Worm (Caenorhabditis elegans) whole organism, young adult: ENCODE data around the gene lips-15.
"Not testable (repeated sequence)": the region's sequence is repeated elsewhere in the genome, so short reads cannot be mapped to it uniquely, and the experiment has no call there.

Experiments
- F23B12.7 ChIP-seq: sonication (generic microtip); optimal IDR thresholded peaks from 2 replicates; lab custom pipeline; 2017; ENCODE audit warnings: missing genetic modification characterization, mild to moderate bottlenecking, missing compliant biosample characterization, antibody characterized with exemption, moderate library complexity; ENCODE audit not compliant: insufficient read depth
- F52B5.7 ChIP-seq: sonication (generic microtip); optimal IDR thresholded peaks from 2 replicates; lab custom pipeline; 2016; ENCODE audit warnings: mild to moderate bottlenecking, missing genetic modification characterization, missing compliant biosample characterization
- F57A8.1 ChIP-seq: fragments of 200-800 bp; sonication (Bioruptor generic); optimal IDR thresholded peaks from 2 replicates; lab custom pipeline; 2018; ENCODE audit warnings: mild to moderate bottlenecking, missing genetic modification characterization, moderate library complexity, missing compliant biosample characterization
- F57C9.4 ChIP-seq: sonication (generic microtip); optimal IDR thresholded peaks from 2 replicates; lab custom pipeline; 2017; ENCODE audit warnings: mild to moderate bottlenecking, missing genetic modification characterization, missing compliant biosample characterization
- K12H6.12 ChIP-seq: fragments of 200-800 bp; sonication (Bioruptor generic); optimal IDR thresholded peaks from 2 replicates; lab custom pipeline; 2018; ENCODE audit warnings: mild to moderate bottlenecking, missing genetic modification characterization, missing compliant biosample characterization
- T07F8.4 ChIP-seq: sonication (generic microtip); optimal IDR thresholded peaks from 2 replicates; lab custom pipeline; 2016; ENCODE audit warnings: mild to moderate bottlenecking, missing genetic modification characterization, moderate library complexity, missing compliant biosample characterization
- Y53G8AR.9 ChIP-seq: fragments of 200-800 bp; sonication (Bioruptor generic); conservative IDR thresholded peaks from 2 replicates; pipeline ENCODE4 v1.3.6; 2022; ENCODE audit warnings: missing genetic modification reagents, missing genetic modification characterization, missing compliant biosample characterization
- Y67H2A.10 ChIP-seq: fragments of 200-800 bp; sonication (Bioruptor generic); conservative IDR thresholded peaks from 2 replicates; pipeline ENCODE4 v1.3.6; 2022; ENCODE audit warnings: missing genetic modification reagents, missing genetic modification characterization, missing compliant biosample characterization
- Y79H2A.3 ChIP-seq: fragments of 200-800 bp; sonication (Bioruptor generic); conservative IDR thresholded peaks from 2 replicates; pipeline ENCODE4 v1.3.6; 2022; ENCODE audit warnings: missing genetic modification reagents, missing genetic modification characterization, missing compliant biosample characterization
- aptf-3 ChIP-seq: fragments of 200-800 bp; sonication (Bioruptor generic); IDR thresholded peaks from 2 replicates; pipeline ENCODE4 v1.3.6; 2022; ENCODE audit warnings: missing genetic modification characterization, missing compliant biosample characterization
- attf-3 ChIP-seq: fragments of 200-800 bp; sonication (Bioruptor generic); conservative IDR thresholded peaks from 2 replicates; pipeline ENCODE4 v1.3.6; 2022; ENCODE audit warnings: missing genetic modification reagents, missing genetic modification characterization, missing compliant biosample characterization
- bed-2 ChIP-seq: fragments of 200-800 bp; sonication (Bioruptor generic); IDR thresholded peaks from 2 replicates; pipeline ENCODE4 v1.3.6; 2022; ENCODE audit warnings: missing genetic modification reagents, missing genetic modification characterization, missing compliant biosample characterization
- ceh-100 ChIP-seq: fragments of 200-800 bp; sonication (Bioruptor generic); IDR thresholded peaks from 2 replicates; pipeline ENCODE4 v1.3.6; 2022; ENCODE audit warnings: missing genetic modification reagents, missing genetic modification characterization, missing compliant biosample characterization
- chd-7 ChIP-seq: sonication (generic microtip); optimal IDR thresholded peaks from 2 replicates; lab custom pipeline; 2016; ENCODE audit warnings: mild to moderate bottlenecking, missing genetic modification characterization, moderate library complexity, missing compliant biosample characterization
- egrh-3 ChIP-seq: fragments of 200-800 bp; sonication (Bioruptor generic); IDR thresholded peaks from 2 replicates; pipeline ENCODE4 v1.3.6; 2022; ENCODE audit warnings: missing genetic modification reagents, missing genetic modification characterization, missing compliant biosample characterization
- ekl-4 ChIP-seq: fragments of 200-800 bp; sonication (Bioruptor generic); IDR thresholded peaks from 2 replicates; pipeline ENCODE4 v1.3.6; 2022; ENCODE audit warnings: missing genetic modification reagents, missing genetic modification characterization, missing compliant biosample characterization
- fkh-3 ChIP-seq: sonication (generic microtip); optimal IDR thresholded peaks from 2 replicates; lab custom pipeline; 2016; ENCODE audit warnings: mild to moderate bottlenecking, missing genetic modification characterization, missing compliant biosample characterization
- him-1 ChIP-seq: sonication (generic microtip); optimal IDR thresholded peaks from 2 replicates; lab custom pipeline; 2016; ENCODE audit warnings: missing genotype, missing genetic modification reagents, missing genetic modification characterization, missing compliant biosample characterization
- lin-26 ChIP-seq: fragments of 200-800 bp; sonication (Bioruptor generic); IDR thresholded peaks from 2 replicates; pipeline ENCODE4 v1.3.6; 2022; ENCODE audit warnings: missing genetic modification reagents, missing genetic modification characterization, missing compliant biosample characterization
- lin-40 ChIP-seq: sonication (generic microtip); optimal IDR thresholded peaks from 2 replicates; lab custom pipeline; 2016; ENCODE audit warnings: missing genetic modification characterization, mild to moderate bottlenecking, missing compliant biosample characterization, missing genotype, missing genetic modification reagents
- lir-1 ChIP-seq: fragments of 200-800 bp; sonication (Bioruptor generic); conservative IDR thresholded peaks from 2 replicates; pipeline ENCODE4 v1.3.6; 2022; ENCODE audit warnings: missing genetic modification reagents, missing genetic modification characterization, missing compliant biosample characterization
- lsl-1 ChIP-seq: fragments of 200-800 bp; sonication (Bioruptor generic); optimal IDR thresholded peaks from 2 replicates; lab custom pipeline; 2018; ENCODE audit warnings: mild to moderate bottlenecking, missing genetic modification characterization, moderate library complexity, missing compliant biosample characterization
- mcd-1 ChIP-seq: fragments of 200-800 bp; sonication (Bioruptor generic); IDR thresholded peaks from 2 replicates; pipeline ENCODE4 v1.3.6; 2022; ENCODE audit warnings: missing genetic modification reagents, missing genetic modification characterization, missing compliant biosample characterization
- nhr-179 ChIP-seq: sonication (generic microtip); optimal IDR thresholded peaks from 2 replicates; lab custom pipeline; 2016; ENCODE audit warnings: mild to moderate bottlenecking, missing genetic modification characterization, missing compliant biosample characterization
- pbrm-1 ChIP-seq: fragments of 200-800 bp; sonication (Bioruptor generic); IDR thresholded peaks from 2 replicates; pipeline ENCODE4 v1.3.6; 2022; ENCODE audit warnings: missing genetic modification reagents, missing genetic modification characterization, missing compliant biosample characterization
- rcor-1 ChIP-seq: fragments of 200-800 bp; sonication (Bioruptor generic); IDR thresholded peaks from 2 replicates; pipeline ENCODE4 v1.3.6; 2022; ENCODE audit warnings: missing genetic modification reagents, missing genetic modification characterization, missing compliant biosample characterization
- sea-2 ChIP-seq: fragments of 200-800 bp; sonication (Bioruptor generic); IDR thresholded peaks from 2 replicates; pipeline ENCODE4 v1.3.6; 2022; ENCODE audit warnings: missing genetic modification characterization, missing compliant biosample characterization
- snpc-1.1 ChIP-seq: sonication (generic microtip); optimal IDR thresholded peaks from 2 replicates; lab custom pipeline; 2017; ENCODE audit warnings: missing genetic modification characterization, mild to moderate bottlenecking, missing compliant biosample characterization, antibody characterized with exemption, moderate library complexity, missing genotype, missing genetic modification reagents; ENCODE audit not compliant: insufficient read depth
- snpc-4 ChIP-seq, 5 experiments: fragments of 150-350 bp in 1 of 5; sonication (generic microtip) in 4 of 5; optimal IDR thresholded peaks; 2 replicates each; lab custom pipeline; 2014 to 2018; ENCODE audit warnings: missing genetic modification characterization in 5 of 5, missing biosample characterization in 3 of 5, antibody characterized with exemption in 2 of 5, mild to moderate bottlenecking in 2 of 5, missing compliant biosample characterization in 2 of 5, missing genotype in 2 of 5, moderate library complexity in 2 of 5, missing genetic modification reagents in 1 of 5
- somi-1 ChIP-seq: fragments of 200-800 bp; sonication (Bioruptor generic); optimal IDR thresholded peaks from 2 replicates; lab custom pipeline; 2018; ENCODE audit warnings: mild to moderate bottlenecking, missing genetic modification characterization, missing compliant biosample characterization
- unc-130 ChIP-seq: sonication (generic microtip); optimal IDR thresholded peaks from 2 replicates; lab custom pipeline; 2016; ENCODE audit warnings: missing genetic modification reagents, missing genetic modification characterization, missing compliant biosample characterization
- zim-3 ChIP-seq: sonication (generic microtip); optimal IDR thresholded peaks from 2 replicates; lab custom pipeline; 2017; ENCODE audit warnings: mild to moderate bottlenecking, missing genetic modification characterization, moderate library complexity, missing compliant biosample characterization
- ztf-18 ChIP-seq: sonication (generic microtip); optimal IDR thresholded peaks from 2 replicates; lab custom pipeline; 2016; ENCODE audit warnings: missing genotype, mild to moderate bottlenecking, missing genetic modification characterization, missing compliant biosample characterization
- ztf-26 ChIP-seq: sonication (generic microtip); optimal IDR thresholded peaks from 2 replicates; lab custom pipeline; 2017; ENCODE audit warnings: missing genetic modification characterization, missing compliant biosample characterization

The lips-15 gene

DNA sequence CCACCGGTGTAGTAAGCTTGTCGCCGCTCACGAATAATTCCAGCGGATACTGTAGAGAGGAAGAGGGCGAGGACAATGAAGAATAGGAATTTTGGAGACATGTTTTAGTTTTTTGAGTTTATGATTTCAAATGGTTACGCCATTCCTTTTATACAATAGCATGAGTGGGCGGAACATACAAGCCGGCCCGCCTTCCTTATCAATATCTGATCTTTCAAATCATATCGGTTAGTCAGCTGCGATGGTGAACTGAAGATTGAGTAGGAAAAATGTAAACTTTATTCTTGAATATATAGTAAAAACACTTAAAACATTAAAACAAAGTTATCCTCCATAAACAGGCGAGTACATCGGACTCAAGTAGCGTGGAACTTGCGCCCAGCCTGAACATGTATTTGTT is 16.6 kb downstream of the lips-15 start, which contains the start of gene nspe-1:
Gene nspe-1 (minus strand): TSS at position 101 of the 400 bp plus-strand sequence.
- no peak for TF ChIP-seq Y53G8AR.9 (GFP tag; lab: Robert Waterston, UW)
- no peak for TF ChIP-seq Y67H2A.10 (GFP tag; lab: Robert Waterston, UW)
- no peak for TF ChIP-seq chd-7
- TF ChIP-seq F57C9.4 (tag; lab: Kevin White, UChicago) = no peak
- TF ChIP-seq snpc-4 (GFP tag; optimal IDR thresholded peaks at IDR 0.05; lab: Kevin White, UChicago) = no peak
- no peak for TF ChIP-seq snpc-4 (tag; optimal IDR thresholded peaks at IDR 0.05; lab: Kevin White, UChicago)
- TF ChIP-seq K12H6.12 (tag; lab: Kevin White, UChicago) = no peak

ce11 chrII:12621908-12622566 is 17.9 kb downstream of the lips-15 start, which contains the start of gene nspe-8:
Gene nspe-8 (minus strand): TSS chrII:12621958.
- TF ChIP-seq bed-2 (GFP tag; lab: Robert Waterston, UW) = no peak
- no peak for TF ChIP-seq ceh-100 (GFP tag; lab: Robert Waterston, UW)
- TF ChIP-seq ekl-4 (GFP tag; lab: Robert Waterston, UW) = no peak
- no peak for TF ChIP-seq zim-3 (tag; lab: Kevin White, UChicago)
- no peak for TF ChIP-seq F52B5.7
- no peak for TF ChIP-seq F23B12.7
- no peak for TF ChIP-seq lsl-1 (GFP tag; lab: Kevin White, UChicago)
- TF ChIP-seq lir-1 (GFP tag; lab: Robert Waterston, UW) = no peak
- no peak for TF ChIP-seq sea-2
- no peak for TF ChIP-seq rcor-1 (GFP tag; lab: Robert Waterston, UW)
- TF ChIP-seq T07F8.4 (tag; lab: Kevin White, UChicago) = no peak
- no peak for TF ChIP-seq Y79H2A.3 (GFP tag; lab: Robert Waterston, UW)
- no peak for TF ChIP-seq attf-3
- no peak for TF ChIP-seq lin-26 (GFP tag; lab: Robert Waterston, UW)
- TF ChIP-seq ztf-18 = no peak

ce11 chrII:12622843-12623242 is 18.7 kb downstream of the lips-15 start:
- TF ChIP-seq snpc-4 (GFP tag; optimal IDR thresholded peaks at IDR 0.05; lab: Kevin White, UChicago) (no peak), snpc-4 (tag; optimal IDR thresholded peaks at IDR 0.05; lab: Kevin White, UChicago) (no peak), nhr-179 (tag; lab: Kevin White, UChicago) (no peak), him-1 (tag; lab: Kevin White, UChicago) (no peak), K12H6.12 (tag; lab: Kevin White, UChicago) (no peak), unc-130 (GFP tag; lab: Kevin White, UChicago) (no peak)

DNA sequence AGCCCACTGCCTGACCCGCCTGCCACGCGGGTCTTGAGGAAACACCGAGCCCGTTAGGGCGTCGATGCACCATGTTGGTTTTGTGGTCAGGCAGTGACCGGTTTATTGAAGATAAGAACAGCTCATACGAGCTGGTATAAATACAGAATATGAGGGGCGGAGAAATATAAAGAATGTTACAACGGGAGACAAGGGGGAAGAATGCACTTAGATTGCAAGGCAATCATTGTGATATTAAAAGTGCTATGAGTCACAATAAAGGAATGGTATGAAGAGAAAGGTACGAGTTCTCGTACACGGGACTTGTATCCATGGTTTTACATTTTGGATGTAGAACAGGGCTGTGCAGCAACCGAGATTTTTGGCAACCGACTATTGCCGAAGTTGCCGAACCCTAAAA is 20.2 kb downstream of the lips-15 start, which contains the start of gene Y38E10A.14:
Gene Y38E10A.14 (minus strand): TSS at position 101 of the 400 bp plus-strand sequence.
- not testable (repeated sequence) for TF ChIP-seq him-1 (tag; lab: Kevin White, UChicago); ztf-18; mcd-1 (GFP tag; lab: Robert Waterston, UW)

DNA sequence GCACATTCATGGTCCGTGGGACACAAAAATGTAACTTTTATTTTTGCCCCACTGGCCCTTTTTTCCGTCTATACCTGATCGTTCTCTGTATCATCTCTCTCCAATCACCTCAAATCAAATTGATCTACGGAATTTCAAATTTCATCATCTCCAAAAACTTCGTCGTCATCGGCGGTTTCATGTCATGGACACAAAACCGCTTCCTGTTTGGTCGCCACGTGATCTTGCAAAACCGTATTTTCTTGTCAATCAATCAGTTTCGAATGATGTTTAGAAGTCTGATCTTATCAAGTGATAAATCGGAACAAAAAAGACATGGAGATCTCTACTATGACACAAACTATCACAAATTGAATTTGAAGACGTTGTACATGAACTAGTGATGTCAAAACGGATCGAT is 21.5 kb downstream of the lips-15 start:
- TF ChIP-seq rcor-1 (GFP tag; lab: Robert Waterston, UW) (no peak), aptf-3 (GFP tag; lab: Robert Waterston, UW) (no peak), fkh-3 (no peak), egrh-3 (GFP tag; lab: Robert Waterston, UW) (no peak), snpc-1.1 (tag; lab: Kevin White, UChicago) (no peak), somi-1 (GFP tag; lab: Kevin White, UChicago) (no peak), F57A8.1 (GFP tag; lab: Kevin White, UChicago) (no peak), lin-40 (tag; lab: Kevin White, UChicago) (peak; percentile 37), pbrm-1 (no peak), ztf-26 (tag; lab: Kevin White, UChicago) (peak; percentile 8)
